Worm (Caenorhabditis elegans): ENCODE data around the gene C25D7.15.

Gene C25D7.15

DNA sequence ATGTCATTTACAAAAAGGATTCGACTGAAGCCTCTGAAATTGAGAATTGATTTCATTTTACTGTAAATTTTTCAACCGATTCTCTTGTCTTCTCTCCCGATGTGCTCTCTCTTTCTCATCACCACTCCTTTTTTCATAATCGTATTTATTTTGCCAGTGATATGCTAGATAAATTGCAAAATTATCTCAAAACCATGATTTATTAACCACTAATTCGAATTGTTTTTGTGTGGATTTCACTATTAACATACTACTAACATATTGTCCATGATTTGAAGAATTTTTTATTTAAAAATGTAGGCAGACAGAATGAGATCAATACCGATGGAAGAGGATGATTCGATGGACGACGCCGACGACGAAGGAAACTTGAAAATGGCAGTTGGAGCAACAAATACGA, 7.6 kb downstream of the C25D7.15 start, which contains the start of gene C25D7.10:
C25D7.10 (plus strand) TSS at position 301 of the 400 bp plus-strand sequence.
- TF ChIP-seq nhr-67 (tag; optimal IDR thresholded peaks at IDR 0.05) (no peak), tbx-2 (tag; optimal IDR thresholded peaks at IDR 0.05) (no peak)

DNA sequence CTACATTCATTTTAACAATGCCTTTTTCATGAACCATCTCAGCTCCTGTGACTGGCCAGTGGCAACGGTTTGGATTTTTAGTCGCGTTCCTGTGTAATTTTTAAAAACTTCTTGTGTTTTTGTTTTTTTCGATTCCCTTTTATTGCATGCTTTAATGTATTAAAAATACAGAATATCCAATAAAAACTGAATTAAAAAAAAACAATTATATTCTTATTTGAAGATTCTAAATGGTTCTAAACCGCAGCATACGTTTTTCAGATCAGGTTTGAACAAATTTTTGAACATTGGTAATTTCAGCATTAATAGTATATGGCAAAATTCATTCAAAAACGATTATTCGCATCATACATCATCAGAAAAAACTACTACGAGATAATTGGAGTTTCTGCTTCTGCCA, 8.8 kb downstream of the C25D7.15 start, which contains the start of gene dnj-3:
dnj-3 (plus strand) TSS at position 301 of the 400 bp plus-strand sequence.
- TF ChIP-seq R02D3.7 (tag; optimal IDR thresholded peaks at IDR 0.05), result no peak
- no peak for TF ChIP-seq nhr-43 (tag; optimal IDR thresholded peaks at IDR 0.05; ENCODE audit: poor library complexity, severe bottlenecking)
- no peak for TF ChIP-seq tbx-2 (tag; optimal IDR thresholded peaks at IDR 0.05)
- TF ChIP-seq nhr-23 (tag; optimal IDR thresholded peaks at IDR 0.05), result no peak
- no peak for TF ChIP-seq nfya-1 (tag; optimal IDR thresholded peaks at IDR 0.05; ENCODE audit: insufficient read depth)
- TF ChIP-seq nhr-28 (tag; optimal IDR thresholded peaks at IDR 0.05), result no peak
- TF ChIP-seq ceh-82 (tag; optimal IDR thresholded peaks at IDR 0.05), result no peak
- TF ChIP-seq elt-2 (tag; optimal IDR thresholded peaks at IDR 0.05), result no peak
- TF ChIP-seq egl-5 (tag; optimal IDR thresholded peaks at IDR 0.05), result no peak
- no peak for TF ChIP-seq nhr-11 (tag; optimal IDR thresholded peaks at IDR 0.05)
- TF ChIP-seq nhr-12 (tag; optimal IDR thresholded peaks at IDR 0.05), result no peak
- TF ChIP-seq pqm-1 (tag; optimal IDR thresholded peaks at IDR 0.05), result no peak

DNA sequence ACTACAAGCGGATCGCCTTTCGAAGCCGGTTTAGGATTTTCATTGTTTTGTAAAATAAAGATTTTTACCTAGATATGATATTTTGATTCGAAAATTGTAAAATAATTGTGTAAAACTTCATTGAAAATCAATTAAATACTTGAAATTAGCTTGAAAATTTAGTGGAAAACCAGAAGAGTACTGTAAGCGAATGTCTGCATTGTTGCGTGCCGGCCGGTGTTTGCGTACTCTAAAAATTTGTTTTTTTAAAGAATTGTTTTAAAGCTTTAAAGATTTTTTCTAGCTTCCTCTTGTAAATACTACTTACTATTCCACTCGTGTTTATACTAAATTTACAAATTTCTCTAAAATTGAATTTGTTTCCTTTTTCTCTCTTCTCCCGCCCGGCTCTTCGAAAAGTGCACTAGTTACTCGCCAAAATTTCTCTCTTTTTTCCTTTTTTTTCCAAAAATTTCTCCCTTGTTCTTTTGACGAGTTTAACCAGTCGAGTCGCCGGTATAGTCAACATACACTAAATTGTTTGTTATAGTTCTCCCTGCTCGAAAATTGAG, 9.9 kb downstream of the C25D7.15 start:
- TF ChIP-seq fkh-10 (GFP tag; optimal IDR thresholded peaks at IDR 0.05) (peak; percentile 52), elt-3 (tag; optimal IDR thresholded peaks at IDR 0.05) (no peak)

DNA sequence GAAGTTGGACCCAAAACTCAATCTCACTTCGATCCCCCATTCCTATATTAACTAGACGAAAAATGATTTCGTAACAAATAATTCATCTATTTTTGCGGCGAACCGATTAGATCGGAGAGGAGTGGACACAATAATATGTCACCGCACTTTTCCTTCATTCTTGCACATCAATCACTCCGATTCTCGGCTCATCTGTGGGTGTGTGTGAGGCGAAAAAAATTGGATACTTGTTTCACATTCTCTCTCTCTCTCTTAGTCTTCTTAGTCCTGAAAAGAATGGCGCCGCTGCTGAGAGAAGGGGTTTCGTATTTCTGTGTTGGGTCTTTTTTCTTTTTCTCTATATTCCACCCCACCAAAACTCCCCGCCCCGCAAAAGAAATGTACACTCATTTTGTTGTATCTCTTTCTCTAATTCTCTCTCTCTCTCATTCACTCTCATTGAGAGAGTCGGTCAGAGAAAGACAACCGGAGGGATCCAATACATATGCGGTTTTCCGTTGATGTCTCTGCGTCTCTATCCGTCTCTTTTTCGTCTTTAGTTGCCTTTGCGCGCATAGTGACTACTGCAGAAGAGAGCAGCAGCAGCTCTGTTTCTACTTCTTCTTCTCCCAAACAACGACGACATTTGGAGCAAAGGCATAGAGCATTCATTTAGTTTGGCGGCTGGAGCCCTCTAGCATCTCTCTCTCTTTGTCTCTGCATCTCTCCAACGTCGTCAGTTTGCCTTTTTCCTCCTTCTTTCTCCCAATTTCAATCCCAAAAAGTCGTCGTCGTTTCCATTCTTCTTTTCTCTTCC, 11.6 kb downstream of the C25D7.15 start, which contains the start of gene unc-76:
unc-76 (plus strand) TSS at position 746 of the 796 bp plus-strand sequence.
- peak; percentile 54 for TF ChIP-seq fkh-10 (GFP tag; optimal IDR thresholded peaks at IDR 0.05)
- TF ChIP-seq nfya-1 (tag; optimal IDR thresholded peaks at IDR 0.05; ENCODE audit: insufficient read depth), result peak; percentile 81
- peak; percentile 2 for TF ChIP-seq sea-2 (GFP tag; optimal IDR thresholded peaks at IDR 0.05)
- peak; percentile 42 for TF ChIP-seq nhr-43 (tag; optimal IDR thresholded peaks at IDR 0.05; ENCODE audit: poor library complexity, severe bottlenecking)
- TF ChIP-seq nhr-67 (tag; optimal IDR thresholded peaks at IDR 0.05), result no peak
- TF ChIP-seq nhr-237 (tag; optimal IDR thresholded peaks at IDR 0.05), result no peak
- TF ChIP-seq nhr-12 (tag; optimal IDR thresholded peaks at IDR 0.05), result no peak
- no peak for TF ChIP-seq ZK546.5 (tag; optimal IDR thresholded peaks at IDR 0.05)
- TF ChIP-seq ama-1 (optimal IDR thresholded peaks at IDR 0.05), result peak; percentile 8
- no peak for TF ChIP-seq nhr-25 (tag; optimal IDR thresholded peaks at IDR 0.05)
- TF ChIP-seq lsy-12 (tag; optimal IDR thresholded peaks at IDR 0.05), result peak; percentile 54
- peak; percentile 61 for TF ChIP-seq snpc-4 (tag; optimal IDR thresholded peaks at IDR 0.05)
- TF ChIP-seq tbx-2 (tag; optimal IDR thresholded peaks at IDR 0.05), result peak; percentile 74
- no peak for TF ChIP-seq daf-12 (tag; optimal IDR thresholded peaks at IDR 0.05)
- TF ChIP-seq lin-39 (tag; optimal IDR thresholded peaks at IDR 0.05), result peak; percentile 96
- TF ChIP-seq aly-2 (tag; optimal IDR thresholded peaks at IDR 0.05), result no peak
- TF ChIP-seq elt-1 (tag; optimal IDR thresholded peaks at IDR 0.05), result no peak
- no peak for TF ChIP-seq jun-1 (tag; optimal IDR thresholded peaks at IDR 0.05)
- TF ChIP-seq elt-2 (tag; optimal IDR thresholded peaks at IDR 0.05), result peak; percentile 0
- peak; percentile 89 for TF ChIP-seq pha-4 (tag; optimal IDR thresholded peaks at IDR 0.05)
- no peak for TF ChIP-seq fkh-2 (tag; optimal IDR thresholded peaks at IDR 0.05)
- TF ChIP-seq zag-1 (tag; optimal IDR thresholded peaks at IDR 0.05), result peak; percentile 73
- no peak for TF ChIP-seq ztf-11 (tag; optimal IDR thresholded peaks at IDR 0.05)
- peak; percentile 89 for TF ChIP-seq hmg-11 (tag; optimal IDR thresholded peaks at IDR 0.05)
- peak; percentile 68 for TF ChIP-seq egl-27 (tag; optimal IDR thresholded peaks at IDR 0.05)
- TF ChIP-seq ceh-82 (tag; optimal IDR thresholded peaks at IDR 0.05), result no peak
- TF ChIP-seq skn-1 (tag; optimal IDR thresholded peaks at IDR 0.05), result no peak
- TF ChIP-seq lin-15B (tag; optimal IDR thresholded peaks at IDR 0.05), result peak; percentile 62
- no peak for TF ChIP-seq mml-1 (tag; optimal IDR thresholded peaks at IDR 0.05)
- TF ChIP-seq unc-39 (tag; optimal IDR thresholded peaks at IDR 0.05), result no peak
- TF ChIP-seq ceh-16 (tag; optimal IDR thresholded peaks at IDR 0.05), result no peak
- TF ChIP-seq nhr-28 (tag; optimal IDR thresholded peaks at IDR 0.05), result no peak
- no peak for TF ChIP-seq nhr-76 (tag; optimal IDR thresholded peaks at IDR 0.05)
- peak; percentile 59 for TF ChIP-seq ceh-28 (tag; optimal IDR thresholded peaks at IDR 0.05)
- peak; percentile 58 for TF ChIP-seq R02D3.7 (tag; optimal IDR thresholded peaks at IDR 0.05)
- peak; percentile 81 for TF ChIP-seq unc-62 (GFP tag; optimal IDR thresholded peaks at IDR 0.05)
- TF ChIP-seq nhr-11 (tag; optimal IDR thresholded peaks at IDR 0.05), result peak; percentile 56
- TF ChIP-seq egl-5 (tag; optimal IDR thresholded peaks at IDR 0.05), result peak; percentile 62
- no peak for TF ChIP-seq nhr-77 (tag; optimal IDR thresholded peaks at IDR 0.05)
- TF ChIP-seq pqm-1 (tag; optimal IDR thresholded peaks at IDR 0.05), result no peak
- peak; percentile 5 for TF ChIP-seq nhr-23 (tag; optimal IDR thresholded peaks at IDR 0.05)
- TF ChIP-seq elt-3 (tag; optimal IDR thresholded peaks at IDR 0.05), result no peak
- no peak for TF ChIP-seq fos-1 (tag; optimal IDR thresholded peaks at IDR 0.05)

All from whole organism, L3 larva.